5 fruit fly cellular contexts compared by ENCODE assay signal in genomic region chr3L:16796603-16797002, dm6.
TF ChIP-seq lines count a peak whose summit lies in the region.

No protein-coding gene starts in this region.

- no peak for TF ChIP-seq CTCF in whole organism, embryonic (GFP tag; optimal IDR thresholded peaks at IDR 0.05; lab: Kevin White, UChicago)

TF ChIP-seq in whole organism, adult, 20 proteins besides CTCF, POLR2A, EP300 and RAD21 (continues in another document):
- TF ChIP-seq ovo (GFP tag; optimal IDR thresholded peaks at IDR 0.05; lab: Kevin White, UChicago), result no peak
- peak; percentile 78 for TF ChIP-seq CG5204 (GFP tag; optimal IDR thresholded peaks at IDR 0.05; lab: Kevin White, UChicago)
- peak; percentile 7 for TF ChIP-seq CG1620 (GFP tag; optimal IDR thresholded peaks at IDR 0.05; lab: Kevin White, UChicago)
- TF ChIP-seq tj (GFP tag; optimal IDR thresholded peaks at IDR 0.05; lab: Kevin White, UChicago), result peak; percentile 50
- peak; percentile 70 for TF ChIP-seq CG11617 (GFP tag; optimal IDR thresholded peaks at IDR 0.05; lab: Kevin White, UChicago)
- TF ChIP-seq pad (GFP tag; optimal IDR thresholded peaks at IDR 0.05; lab: Kevin White, UChicago), result peak; percentile 18
- no peak for TF ChIP-seq Crg-1 (GFP tag; optimal IDR thresholded peaks at IDR 0.05; lab: Kevin White, UChicago)
- TF ChIP-seq CG7101 (tag; optimal IDR thresholded peaks at IDR 0.05; lab: Kevin White, UChicago), result peak; percentile 79
- TF ChIP-seq cnc (optimal IDR thresholded peaks at IDR 0.05; lab: Kevin White, UChicago), result no peak
- TF ChIP-seq Mnt (GFP tag; optimal IDR thresholded peaks at IDR 0.05; lab: Kevin White, UChicago), result peak; percentile 69
- peak; percentile 97 for TF ChIP-seq cic (GFP tag; optimal IDR thresholded peaks at IDR 0.05; lab: Kevin White, UChicago)
- peak; percentile 84 for TF ChIP-seq CG12768 (GFP tag; optimal IDR thresholded peaks at IDR 0.05; lab: Kevin White, UChicago)
- peak; percentile 51 for TF ChIP-seq CG14711 (tag; optimal IDR thresholded peaks at IDR 0.05; lab: Kevin White, UChicago)
- peak; percentile 95 for TF ChIP-seq kay (GFP tag; lab: Kevin White, UChicago; ENCODE audit: borderline replicate concordance)
- peak; percentile 90 for TF ChIP-seq CG33017 (tag; optimal IDR thresholded peaks at IDR 0.05; lab: Kevin White, UChicago)
- peak; percentile 39 for TF ChIP-seq Clk (GFP tag; optimal IDR thresholded peaks at IDR 0.05; lab: Kevin White, UChicago)
- peak; percentile 84 for TF ChIP-seq toe (GFP tag; optimal IDR thresholded peaks at IDR 0.05; lab: Kevin White, UChicago)
- TF ChIP-seq CG7045 (GFP tag; optimal IDR thresholded peaks at IDR 0.05; lab: Kevin White, UChicago), result peak; percentile 77

TF ChIP-seq in whole organism, embryonic, 481 proteins besides CTCF, POLR2A, EP300 and RAD21 (continues in another document):
- TF ChIP-seq dan (GFP tag; IDR thresholded peaks at IDR 0.05; lab: Robert Waterston, UW) (no peak), Dfd (GFP tag; optimal IDR thresholded peaks at IDR 0.05; lab: Kevin White, UChicago) (no peak), Gug (GFP tag; IDR thresholded peaks at IDR 0.05; lab: Robert Waterston, UW) (no peak), CG9215 (GFP tag; IDR thresholded peaks at IDR 0.05; lab: Robert Waterston, UW) (no peak), tna (GFP tag; IDR thresholded peaks at IDR 0.05; lab: Robert Waterston, UW; ENCODE audit: partially characterized antibody) (no peak), CG15601 (tag; optimal IDR thresholded peaks at IDR 0.05; lab: Kevin White, UChicago) (no peak), CG13287 (GFP tag; IDR thresholded peaks at IDR 0.05; lab: Robert Waterston, UW; ENCODE audit: partially characterized antibody) (no peak), CG7372 (GFP tag; IDR thresholded peaks at IDR 0.05; lab: Robert Waterston, UW) (no peak), vnd (GFP tag; IDR thresholded peaks at IDR 0.05; lab: Robert Waterston, UW; ENCODE audit: partially characterized antibody) (no peak), gce (GFP tag; IDR thresholded peaks at IDR 0.05; lab: Robert Waterston, UW) (no peak), CG16815 (GFP tag; optimal IDR thresholded peaks at IDR 0.05; lab: Kevin White, UChicago) (no peak), en (GFP tag; optimal IDR thresholded peaks at IDR 0.05; lab: Kevin White, UChicago) (no peak), CG2120 (GFP tag; optimal IDR thresholded peaks at IDR 0.05; lab: Kevin White, UChicago) (peak; percentile 8), CG43689 (GFP tag; IDR thresholded peaks at IDR 0.05; lab: Robert Waterston, UW) (no peak), CG32532 (GFP tag; IDR thresholded peaks at IDR 0.05; lab: Robert Waterston, UW) (no peak), CG11456 (GFP tag; IDR thresholded peaks at IDR 0.05; lab: Robert Waterston, UW) (no peak), C15 (GFP tag; IDR thresholded peaks at IDR 0.05; lab: Robert Waterston, UW) (no peak), prd (optimal IDR thresholded peaks at IDR 0.05; lab: Kevin White, UChicago) (no peak), prd (GFP tag; IDR thresholded peaks at IDR 0.05; lab: Robert Waterston, UW) (0 out of 3 replicates have a peak, but pooled peaks have one; percentile 4)

TF ChIP-seq in whole organism, prepupa, 60 proteins besides CTCF, POLR2A, EP300 and RAD21 (continues in another document):
- TF ChIP-seq CG3032 (tag; optimal IDR thresholded peaks at IDR 0.05; lab: Kevin White, UChicago) (peak; percentile 33), vri (GFP tag; optimal IDR thresholded peaks at IDR 0.05; lab: Kevin White, UChicago) (peak; percentile 83), esn (GFP tag; optimal IDR thresholded peaks at IDR 0.05; lab: Kevin White, UChicago) (peak; percentile 82), pdm3 (GFP tag; optimal IDR thresholded peaks at IDR 0.05; lab: Kevin White, UChicago) (peak; percentile 78), CG1621 (tag; optimal IDR thresholded peaks at IDR 0.05; lab: Kevin White, UChicago) (no peak), CG6854 (GFP tag; optimal IDR thresholded peaks at IDR 0.05; lab: Kevin White, UChicago) (no peak), acj6 (GFP tag; optimal IDR thresholded peaks at IDR 0.05; lab: Kevin White, UChicago) (no peak), Eip75B (GFP tag; optimal IDR thresholded peaks at IDR 0.05; lab: Kevin White, UChicago) (no peak), CG34406 (GFP tag; optimal IDR thresholded peaks at IDR 0.05; lab: Kevin White, UChicago) (peak; percentile 77), CG4318 (GFP tag; optimal IDR thresholded peaks at IDR 0.05; lab: Kevin White, UChicago) (no peak), Smox (GFP tag; optimal IDR thresholded peaks at IDR 0.05; lab: Kevin White, UChicago) (no peak), CG11294 (GFP tag; IDR thresholded peaks at IDR 0.05; lab: Robert Waterston, UW) (0 out of 2 replicates have a peak, but pooled peaks have one; percentile 14), CG16779 (tag; optimal IDR thresholded peaks at IDR 0.05; lab: Kevin White, UChicago) (peak; percentile 8), cyc (GFP tag; optimal IDR thresholded peaks at IDR 0.05; lab: Kevin White, UChicago) (peak; percentile 47), CG8632 (GFP tag; optimal IDR thresholded peaks at IDR 0.05; lab: Kevin White, UChicago) (peak; percentile 71), CG6163 (GFP tag; IDR thresholded peaks at IDR 0.05; lab: Robert Waterston, UW) (peak; percentile 77), CG32006 (GFP tag; optimal IDR thresholded peaks at IDR 0.05; lab: Kevin White, UChicago) (no peak), fkh (GFP tag; optimal IDR thresholded peaks at IDR 0.05; lab: Kevin White, UChicago) (no peak), Sox102F (GFP tag; optimal IDR thresholded peaks at IDR 0.05; lab: Kevin White, UChicago) (peak; percentile 84), net (GFP tag; optimal IDR thresholded peaks at IDR 0.05; lab: Kevin White, UChicago) (peak; percentile 82)

TF ChIP-seq in whole organism, pupa, 21 proteins besides CTCF, POLR2A, EP300 and RAD21:
- TF ChIP-seq CG17806 (tag; optimal IDR thresholded peaks at IDR 0.05; lab: Kevin White, UChicago), result peak; percentile 71
- no peak for TF ChIP-seq rn (GFP tag; IDR thresholded peaks at IDR 0.05; lab: Robert Waterston, UW)
- peak; percentile 78 for TF ChIP-seq EcR (GFP tag; optimal IDR thresholded peaks at IDR 0.05; lab: Kevin White, UChicago)
- peak; percentile 78 for TF ChIP-seq Ets98B (GFP tag; IDR thresholded peaks at IDR 0.05; lab: Robert Waterston, UW)
- peak; percentile 37; the same call in 1 of the 2 replicates for TF ChIP-seq CG12605 (GFP tag; IDR thresholded peaks at IDR 0.05; lab: Robert Waterston, UW)
- TF ChIP-seq CG8301 (tag; optimal IDR thresholded peaks at IDR 0.05; lab: Kevin White, UChicago), result no peak
- peak; percentile 61; the same call in 1 of the 3 replicates for TF ChIP-seq CG4496 (GFP tag; IDR thresholded peaks at IDR 0.05; lab: Robert Waterston, UW)
- TF ChIP-seq CG32121 (GFP tag; IDR thresholded peaks at IDR 0.05; lab: Robert Waterston, UW), result peak; percentile 70
- no peak for TF ChIP-seq Pif1A (GFP tag; optimal IDR thresholded peaks at IDR 0.05; lab: Kevin White, UChicago)
- peak; percentile 72 for TF ChIP-seq CG15710 (tag; optimal IDR thresholded peaks at IDR 0.05; lab: Kevin White, UChicago)
- TF ChIP-seq CG34367 (tag; optimal IDR thresholded peaks at IDR 0.05; lab: Kevin White, UChicago), result peak; percentile 43
- no peak for TF ChIP-seq gl (tag; optimal IDR thresholded peaks at IDR 0.05; lab: Kevin White, UChicago)
- TF ChIP-seq fd96Ca (GFP tag; IDR thresholded peaks at IDR 0.05; lab: Robert Waterston, UW), result peak; percentile 38; the same call in 2 of the 3 replicates
- no peak for TF ChIP-seq CG14655 (GFP tag; optimal IDR thresholded peaks at IDR 0.05; lab: Kevin White, UChicago)
- TF ChIP-seq CG9948 (tag; optimal IDR thresholded peaks at IDR 0.05; lab: Kevin White, UChicago), result peak; percentile 54
- TF ChIP-seq Snoo (tag; optimal IDR thresholded peaks at IDR 0.05; lab: Kevin White, UChicago), result no peak
- TF ChIP-seq D1 (tag; optimal IDR thresholded peaks at IDR 0.05; lab: Kevin White, UChicago), result no peak
- TF ChIP-seq CG8159 (tag; optimal IDR thresholded peaks at IDR 0.05; lab: Kevin White, UChicago), result peak; percentile 51
- TF ChIP-seq Pif1B (GFP tag; optimal IDR thresholded peaks at IDR 0.05; lab: Kevin White, UChicago), result no peak
- TF ChIP-seq CG13204 (GFP tag; optimal IDR thresholded peaks at IDR 0.05; lab: Kevin White, UChicago), result no peak
- no peak for TF ChIP-seq CG10348 (GFP tag; IDR thresholded peaks at IDR 0.05; lab: Robert Waterston, UW)

TF ChIP-seq in whole organism, wandering third instar larva, 38 proteins besides CTCF, POLR2A, EP300 and RAD21 (continues in another document):
- TF ChIP-seq brk (GFP tag; optimal IDR thresholded peaks at IDR 0.05; lab: Kevin White, UChicago) (no peak), Myc (optimal IDR thresholded peaks at IDR 0.05; lab: Kevin White, UChicago) (no peak), Mio (GFP tag; optimal IDR thresholded peaks at IDR 0.05; lab: Kevin White, UChicago) (no peak), sv (GFP tag; optimal IDR thresholded peaks at IDR 0.05; lab: Kevin White, UChicago) (no peak), Sp1 (GFP tag; optimal IDR thresholded peaks at IDR 0.05; lab: Kevin White, UChicago) (peak; percentile 77), woc (GFP tag; optimal IDR thresholded peaks at IDR 0.05; lab: Kevin White, UChicago) (peak; percentile 62), CrebA (GFP tag; optimal IDR thresholded peaks at IDR 0.05; lab: Kevin White, UChicago; ENCODE audit: borderline replicate concordance) (no peak), dsf (GFP tag; optimal IDR thresholded peaks at IDR 0.05; lab: Kevin White, UChicago; ENCODE audit: borderline replicate concordance) (peak; percentile 5), pan (optimal IDR thresholded peaks at IDR 0.05; lab: Kevin White, UChicago) (no peak), CG9705 (GFP tag; optimal IDR thresholded peaks at IDR 0.05; lab: Kevin White, UChicago) (no peak), jim (GFP tag; optimal IDR thresholded peaks at IDR 0.05; lab: Kevin White, UChicago) (no peak), Dfd (GFP tag; optimal IDR thresholded peaks at IDR 0.05; lab: Kevin White, UChicago) (no peak), usp (GFP tag; optimal IDR thresholded peaks at IDR 0.05; lab: Kevin White, UChicago) (no peak), h (GFP tag; optimal IDR thresholded peaks at IDR 0.05; lab: Kevin White, UChicago) (peak; percentile 79), foxo (GFP tag; optimal IDR thresholded peaks at IDR 0.05; lab: Kevin White, UChicago) (peak in 1 of 2 experiments; percentile 59), Hr78 (GFP tag; optimal IDR thresholded peaks at IDR 0.05; lab: Kevin White, UChicago) (no peak), fru (GFP tag; optimal IDR thresholded peaks at IDR 0.05; lab: Kevin White, UChicago) (peak; percentile 83), GATAd (GFP tag; optimal IDR thresholded peaks at IDR 0.05; lab: Kevin White, UChicago) (no peak), Dif (GFP tag; optimal IDR thresholded peaks at IDR 0.05; lab: Kevin White, UChicago; ENCODE audit: partially characterized antibody) (peak; percentile 36), Vsx2 (GFP tag; optimal IDR thresholded peaks at IDR 0.05; lab: Kevin White, UChicago; ENCODE audit: partially characterized antibody) (no peak), ey (GFP tag; optimal IDR thresholded peaks at IDR 0.05; lab: Kevin White, UChicago) (peak; percentile 86), Hr83 (GFP tag; optimal IDR thresholded peaks at IDR 0.05; lab: Kevin White, UChicago; ENCODE audit: poor library complexity, severe bottlenecking) (peak; percentile 41), tai (GFP tag; optimal IDR thresholded peaks at IDR 0.05; lab: Kevin White, UChicago) (no peak)
